Fruit fly (Drosophila melanogaster) whole organism, embryonic: ENCODE data around the gene CG12054.

Source experiments
- Adf1 ChIP-seq: fragments of 200-800 bp; sonication (Bioruptor generic); IDR thresholded peaks from 2 replicates; pipeline ENCODE4 v1.3.6; 2022; ENCODE audit warnings: missing biosample characterization, missing genetic modification characterization
- CG3065 ChIP-seq: fragments of 200-800 bp; sonication (Bioruptor generic); optimal IDR thresholded peaks from 2 replicates; lab custom pipeline; 2016; ENCODE audit warnings: missing biosample characterization, missing genetic modification characterization
- CG6272 ChIP-seq: fragments of 200-800 bp; sonication (Bioruptor generic); IDR thresholded peaks from 2 replicates; pipeline ENCODE4 v1.3.6; 2022; ENCODE audit warnings: missing biosample characterization, missing genetic modification characterization
- Eip74EF ChIP-seq, 2 experiments: fragments of 200-800 bp in 1 of 2; fragments of >200 bp in 1 of 2; sonication (Bioruptor generic) in 1 of 2; optimal IDR thresholded peaks; 2 replicates each; lab custom pipeline; 2017 to 2019; ENCODE audit warnings: missing biosample characterization in 2 of 2, missing genetic modification characterization in 2 of 2, mild to moderate bottlenecking in 1 of 2, moderate library complexity in 1 of 2
- ci ChIP-seq: fragments of 200-800 bp; sonication (Bioruptor generic); IDR thresholded peaks from 3 replicates; pipeline ENCODE4 v1.3.6; 2022; ENCODE audit warnings: missing biosample characterization, missing genetic modification characterization
- ems ChIP-seq: fragments of 200-800 bp; sonication (Bioruptor generic); optimal IDR thresholded peaks from 3 replicates; lab custom pipeline; 2016; ENCODE audit warnings: missing biosample characterization, missing genetic modification characterization
- eyg ChIP-seq: fragments of 200-800 bp; sonication (Bioruptor generic); optimal IDR thresholded peaks from 3 replicates; lab custom pipeline; 2016; ENCODE audit warnings: missing biosample characterization, missing genetic modification characterization
- gfzf ChIP-seq: fragments of 200-800 bp; sonication (Bioruptor generic); optimal IDR thresholded peaks from 2 replicates; lab custom pipeline; 2016; ENCODE audit warnings: missing biosample characterization, mild to moderate bottlenecking, missing genetic modification characterization, moderate library complexity
- org-1 ChIP-seq: fragments of 200-800 bp; sonication (Bioruptor generic); optimal IDR thresholded peaks from 2 replicates; lab custom pipeline; 2017; ENCODE audit warnings: missing biosample characterization, missing genetic modification characterization
- pros ChIP-seq: fragments of 200-800 bp; sonication (Bioruptor generic); optimal IDR thresholded peaks from 3 replicates; lab custom pipeline; 2019; ENCODE audit warnings: missing biosample characterization, mild to moderate bottlenecking, missing genetic modification characterization, moderate library complexity

dm6 chr3R:31222890-31223569 lies 2.5 kb downstream of the CG12054 start:
- no peak for TF ChIP-seq eyg (GFP tag; lab: Kevin White, UChicago)
- TF ChIP-seq CG3065 (GFP tag; lab: Kevin White, UChicago), result no peak
- no peak for TF ChIP-seq org-1 (GFP tag; lab: Kevin White, UChicago)
- no peak for TF ChIP-seq pros
- TF ChIP-seq Eip74EF (GFP tag; optimal IDR thresholded peaks at IDR 0.05; lab: Kevin White, UChicago), result no peak
- TF ChIP-seq ems (GFP tag; lab: Kevin White, UChicago), result no peak
- no peak for TF ChIP-seq ci
- TF ChIP-seq Adf1 (GFP tag; lab: Robert Waterston, UW), result no peak
- TF ChIP-seq gfzf (GFP tag; lab: Kevin White, UChicago), result no peak
- TF ChIP-seq CG6272, result no peak
